Fruit fly (Drosophila melanogaster) whole organism, embryonic: ENCODE data around the gene CG31287.

Experiments used
- Atf6 ChIP-seq: fragments of 200-800 bp; sonication (Bioruptor generic); IDR thresholded peaks from 2 replicates; pipeline ENCODE4 v1.3.6; 2022; ENCODE audit warnings: missing biosample characterization, missing genetic modification characterization
- Bteb2 ChIP-seq: fragments of 200-800 bp; sonication (Bioruptor generic); optimal IDR thresholded peaks from 2 replicates; lab custom pipeline; 2016; ENCODE audit warnings: missing biosample characterization, missing genetic modification characterization
- CG10267 ChIP-seq: fragments of 200-800 bp; sonication (Bioruptor generic); optimal IDR thresholded peaks from 2 replicates; lab custom pipeline; 2018; ENCODE audit warnings: missing biosample characterization, mild to moderate bottlenecking, missing genetic modification characterization, moderate library complexity
- CG11560 ChIP-seq: fragments of 200-800 bp; sonication (Bioruptor generic); IDR thresholded peaks from 3 replicates; pipeline ENCODE4 v1.3.6; 2022; ENCODE audit warnings: missing biosample characterization, missing genetic modification characterization
- CG12769 ChIP-seq: fragments of 200-800 bp; sonication (Bioruptor generic); optimal IDR thresholded peaks from 2 replicates; lab custom pipeline; 2019; ENCODE audit warnings: missing biosample characterization, mild to moderate bottlenecking, missing genetic modification characterization, moderate library complexity
- CG2129 ChIP-seq: fragments of 200-800 bp; sonication (Bioruptor generic); IDR thresholded peaks from 2 replicates; pipeline ENCODE4 v1.3.6; 2022; ENCODE audit warnings: missing biosample characterization, missing genetic modification characterization; ENCODE audit not compliant: partially characterized antibody
- CG2889 ChIP-seq: fragments of 200-800 bp; sonication (Bioruptor generic); IDR thresholded peaks from 3 replicates; pipeline ENCODE4 v1.3.6; 2022; ENCODE audit warnings: missing biosample characterization, missing genetic modification characterization
- CG3838 ChIP-seq: fragments of 200-800 bp; sonication (Bioruptor generic); optimal IDR thresholded peaks from 3 replicates; lab custom pipeline; 2016; ENCODE audit warnings: missing biosample characterization, missing genetic modification characterization
- CG4360 ChIP-seq: fragments of 200-800 bp; sonication (Bioruptor generic); IDR thresholded peaks from 2 replicates; pipeline ENCODE4 v1.3.6; 2022; ENCODE audit warnings: missing biosample characterization, missing genetic modification characterization
- CG43689 ChIP-seq: fragments of 200-800 bp; sonication (Bioruptor generic); IDR thresholded peaks from 2 replicates; pipeline ENCODE4 v1.3.6; 2022; ENCODE audit warnings: missing biosample characterization, missing genetic modification characterization
- CG5180 ChIP-seq: fragments of 200-800 bp; sonication (Bioruptor generic); optimal IDR thresholded peaks from 3 replicates; lab custom pipeline; 2017; ENCODE audit warnings: missing biosample characterization, missing genetic modification characterization, mild to moderate bottlenecking, moderate library complexity, missing genetic modification reagents
- CG5953 ChIP-seq: fragments of 200-800 bp; sonication (Bioruptor generic); IDR thresholded peaks from 2 replicates; pipeline ENCODE4 v1.3.6; 2022; ENCODE audit warnings: missing biosample characterization, missing genetic modification characterization
- CG8281 ChIP-seq: fragments of 200-800 bp; sonication (Bioruptor generic); optimal IDR thresholded peaks from 2 replicates; lab custom pipeline; 2018; ENCODE audit warnings: missing biosample characterization, mild to moderate bottlenecking, missing genetic modification characterization, moderate library complexity
- Camta ChIP-seq: fragments of 200-800 bp; sonication (Bioruptor generic); optimal IDR thresholded peaks from 2 replicates; lab custom pipeline; 2016; ENCODE audit warnings: missing biosample characterization, missing genetic modification characterization
- Chrac-16 ChIP-seq: fragments of 200-800 bp; sonication (Bioruptor generic); optimal IDR thresholded peaks from 3 replicates; lab custom pipeline; 2016; ENCODE audit warnings: missing biosample characterization, missing genetic modification characterization
- E2f2 ChIP-seq: fragments of 200-800 bp; sonication (Bioruptor generic); IDR thresholded peaks from 2 replicates; pipeline ENCODE4 v1.3.6; 2022; ENCODE audit warnings: missing biosample characterization, missing genetic modification characterization
- H15 ChIP-seq: fragments of 200-800 bp; sonication (Bioruptor generic); IDR thresholded peaks from 3 replicates; pipeline ENCODE4 v1.3.6; 2022; ENCODE audit warnings: missing biosample characterization, missing genetic modification characterization
- HLH54F ChIP-seq: fragments of 200-800 bp; sonication (Bioruptor generic); optimal IDR thresholded peaks from 3 replicates; lab custom pipeline; 2016; ENCODE audit warnings: missing biosample characterization, missing genetic modification characterization
- MTF-1 ChIP-seq: fragments of 200-800 bp; sonication (Bioruptor generic); optimal IDR thresholded peaks from 2 replicates; lab custom pipeline; 2018; ENCODE audit warnings: missing biosample characterization, mild to moderate bottlenecking, missing genetic modification characterization, borderline replicate concordance
- Med ChIP-seq: fragments of 200-800 bp; sonication (Bioruptor generic); peaks from one replicate; lab custom pipeline; 2016; ENCODE audit warnings: missing biosample characterization, missing genetic modification characterization, mild to moderate bottlenecking, inconsistent platforms, moderate library complexity
- NFAT ChIP-seq: fragments of 200-800 bp; sonication (Bioruptor generic); IDR thresholded peaks from 2 replicates; pipeline ENCODE4 v1.3.6; 2022; ENCODE audit warnings: missing biosample characterization, missing genetic modification characterization
- Neu2 ChIP-seq: fragments of 200-800 bp; sonication (Bioruptor generic); optimal IDR thresholded peaks from 3 replicates; lab custom pipeline; 2016; ENCODE audit warnings: missing biosample characterization, missing genetic modification characterization, borderline replicate concordance
- Nf-YA ChIP-seq: fragments of 200-800 bp; sonication (Bioruptor generic); IDR thresholded peaks from 2 replicates; pipeline ENCODE4 v1.3.6; 2022; ENCODE audit warnings: missing biosample characterization, missing genetic modification characterization
- Rfx ChIP-seq: fragments of 200-800 bp; sonication (Bioruptor generic); IDR thresholded peaks from 2 replicates; pipeline ENCODE4 v1.3.6; 2022; ENCODE audit warnings: missing biosample characterization, missing genetic modification characterization
- Sox100B ChIP-seq: fragments of 200-800 bp; sonication (Bioruptor generic); optimal IDR thresholded peaks from 3 replicates; lab custom pipeline; 2018; ENCODE audit warnings: missing biosample characterization, mild to moderate bottlenecking, missing genetic modification characterization
- bigmax ChIP-seq: fragments of 200-800 bp; sonication (Bioruptor generic); optimal IDR thresholded peaks from 2 replicates; lab custom pipeline; 2018; ENCODE audit warnings: missing biosample characterization, mild to moderate bottlenecking, missing genetic modification characterization
- br ChIP-seq: fragments of >200 bp; optimal IDR thresholded peaks from 2 replicates; lab custom pipeline; 2017
- caup ChIP-seq: fragments of 200-800 bp; sonication (Bioruptor generic); optimal IDR thresholded peaks from 3 replicates; lab custom pipeline; 2017; ENCODE audit warnings: missing biosample characterization, mild to moderate bottlenecking, missing genetic modification characterization, moderate library complexity; ENCODE audit not compliant: severe bottlenecking
- crc ChIP-seq: fragments of 200-800 bp; sonication (Bioruptor generic); optimal IDR thresholded peaks from 2 replicates; lab custom pipeline; 2016; ENCODE audit warnings: missing biosample characterization, missing genetic modification characterization
- crol ChIP-seq: fragments of 200-800 bp; sonication (Bioruptor generic); IDR thresholded peaks from 2 replicates; pipeline ENCODE4 v1.3.6; 2022; ENCODE audit warnings: missing biosample characterization, missing genetic modification characterization
- gem ChIP-seq: fragments of 200-800 bp; sonication (Bioruptor generic); optimal IDR thresholded peaks from 2 replicates; lab custom pipeline; 2019; ENCODE audit warnings: missing biosample characterization, mild to moderate bottlenecking, missing genetic modification characterization, moderate library complexity
- gsb-n ChIP-seq: fragments of 200-800 bp; sonication (Bioruptor generic); optimal IDR thresholded peaks from 3 replicates; lab custom pipeline; 2018; ENCODE audit warnings: missing biosample characterization, mild to moderate bottlenecking, missing genetic modification characterization
- hb ChIP-seq: fragments of 200-800 bp; sonication (Bioruptor generic); IDR thresholded peaks from 3 replicates; pipeline ENCODE4 v1.3.6; 2022; ENCODE audit warnings: missing biosample characterization, missing genetic modification characterization; ENCODE audit not compliant: partially characterized antibody
- hth ChIP-seq: fragments of >200 bp; optimal IDR thresholded peaks from 2 replicates; lab custom pipeline; 2017; ENCODE audit warnings: inconsistent platforms
- kay ChIP-seq: fragments of 200-800 bp; sonication (Bioruptor generic); optimal IDR thresholded peaks from 2 replicates; lab custom pipeline; 2016; ENCODE audit warnings: missing biosample characterization, missing genetic modification characterization
- lbe ChIP-seq: fragments of 200-800 bp; sonication (Bioruptor generic); optimal IDR thresholded peaks from 2 replicates; lab custom pipeline; 2016; ENCODE audit warnings: missing biosample characterization, mild to moderate bottlenecking, missing genetic modification characterization
- lilli ChIP-seq: fragments of 200-800 bp; sonication (Bioruptor generic); optimal IDR thresholded peaks from 3 replicates; lab custom pipeline; 2016; ENCODE audit warnings: missing biosample characterization, missing genetic modification characterization
- nau ChIP-seq: fragments of 200-800 bp; sonication (Bioruptor generic); optimal IDR thresholded peaks from 3 replicates; lab custom pipeline; 2017; ENCODE audit warnings: missing biosample characterization, mild to moderate bottlenecking, missing genetic modification characterization, missing genetic modification reagents
- nerfin-1 ChIP-seq: fragments of 200-800 bp; sonication (Bioruptor generic); optimal IDR thresholded peaks from 3 replicates; lab custom pipeline; 2019; ENCODE audit warnings: missing biosample characterization, mild to moderate bottlenecking, missing genetic modification characterization, moderate library complexity
- pb ChIP-seq: fragments of 200-800 bp; sonication (Bioruptor generic); optimal IDR thresholded peaks from 3 replicates; lab custom pipeline; 2016; ENCODE audit warnings: missing biosample characterization, missing genetic modification characterization
- sc ChIP-seq, 3 experiments: fragments of >200 bp in 2 of 3; fragments of 200-800 bp in 1 of 3; sonication (Bioruptor generic) in 1 of 3; optimal IDR thresholded peaks; 2 replicates in 2 of 3; 3 replicates in 1 of 3; lab custom pipeline; 2017; ENCODE audit warnings: mild to moderate bottlenecking in 1 of 3, missing biosample characterization in 1 of 3, missing genetic modification characterization in 1 of 3, missing genetic modification reagents in 1 of 3
- so ChIP-seq: fragments of 200-800 bp; sonication (Bioruptor generic); IDR thresholded peaks from 3 replicates; pipeline ENCODE4 v1.3.6; 2022; ENCODE audit warnings: missing biosample characterization, missing genetic modification characterization
- sr ChIP-seq: fragments of 200-800 bp; sonication (Bioruptor generic); IDR thresholded peaks from 3 replicates; pipeline ENCODE4 v1.3.6; 2022; ENCODE audit warnings: missing biosample characterization, missing genetic modification characterization
- ssp ChIP-seq: fragments of 200-800 bp; sonication (Bioruptor generic); IDR thresholded peaks from 2 replicates; pipeline ENCODE4 v1.3.6; 2022; ENCODE audit warnings: missing biosample characterization, missing genetic modification characterization
- tll ChIP-seq, 2 experiments: fragments of 200-800 bp in 1 of 2; fragments of >200 bp in 1 of 2; sonication (Bioruptor generic) in 1 of 2; optimal IDR thresholded peaks; 2 replicates each; lab custom pipeline; 2017 to 2019; ENCODE audit warnings: missing biosample characterization in 2 of 2, missing genetic modification characterization in 2 of 2, mild to moderate bottlenecking in 1 of 2, moderate library complexity in 1 of 2
- tna ChIP-seq: fragments of 200-800 bp; sonication (Bioruptor generic); IDR thresholded peaks from 2 replicates; pipeline ENCODE4 v1.3.6; 2022; ENCODE audit warnings: missing biosample characterization, missing genetic modification characterization; ENCODE audit not compliant: partially characterized antibody
- trem ChIP-seq: fragments of 200-800 bp; optimal IDR thresholded peaks from 3 replicates; lab custom pipeline; 2019; ENCODE audit warnings: missing biosample characterization, mild to moderate bottlenecking, missing genetic modification characterization, moderate library complexity
- wdn ChIP-seq: fragments of 200-800 bp; sonication (Bioruptor generic); IDR thresholded peaks from 2 replicates; pipeline ENCODE4 v1.3.6; 2022; ENCODE audit warnings: missing biosample characterization, missing genetic modification characterization
- zen2 ChIP-seq: fragments of 200-800 bp; sonication (Bioruptor generic); IDR thresholded peaks from 3 replicates; pipeline ENCODE4 v1.3.6; 2022; ENCODE audit warnings: missing biosample characterization, missing genetic modification characterization; ENCODE audit not compliant: partially characterized antibody

The CG31287 gene

dm6 chr3R:16231385-16232307, 28.5 kb downstream of the CG31287 start (continued):
- peak; percentile 86 for TF ChIP-seq gem
- no peak for TF ChIP-seq CG2129
- TF ChIP-seq sr, result no peak
- no peak for TF ChIP-seq CG4360 (GFP tag; lab: Robert Waterston, UW)
- peak; percentile 64 for TF ChIP-seq CG10267
- no peak for TF ChIP-seq MTF-1
- peak; percentile 23 for TF ChIP-seq kay (GFP tag; lab: Kevin White, UChicago)
- no peak for TF ChIP-seq wdn
- TF ChIP-seq hth (lab: Kevin White, UChicago), result no peak
- no peak for TF ChIP-seq Neu2
- no peak for TF ChIP-seq Atf6 (GFP tag; lab: Robert Waterston, UW)
- peak; percentile 64 for TF ChIP-seq nerfin-1 (tag; lab: Kevin White, UChicago)
- TF ChIP-seq CG8281 (tag; lab: Kevin White, UChicago), result peak; percentile 43
- TF ChIP-seq nau (GFP tag; lab: Kevin White, UChicago), result peak; percentile 69
- peak; percentile 84 for TF ChIP-seq Sox100B (GFP tag; lab: Kevin White, UChicago)
- peak; percentile 76 for TF ChIP-seq HLH54F (GFP tag; lab: Kevin White, UChicago)
- no peak for TF ChIP-seq CG43689 (GFP tag; lab: Robert Waterston, UW)
- TF ChIP-seq zen2 (GFP tag; lab: Robert Waterston, UW), result no peak
- peak; percentile 45 for TF ChIP-seq trem
- TF ChIP-seq pb (GFP tag; lab: Kevin White, UChicago), result peak; percentile 43
- TF ChIP-seq Rfx, result no peak
- TF ChIP-seq Chrac-16 (GFP tag; lab: Kevin White, UChicago), result peak; percentile 75
- TF ChIP-seq br (lab: Kevin White, UChicago), result no peak
- TF ChIP-seq NFAT (GFP tag; lab: Robert Waterston, UW), result no peak
- peak; percentile 79 for TF ChIP-seq Camta (GFP tag; lab: Kevin White, UChicago)
- peak; percentile 35 for TF ChIP-seq CG3838 (GFP tag; lab: Kevin White, UChicago)
- no peak for TF ChIP-seq crol
- TF ChIP-seq tll (GFP tag; optimal IDR thresholded peaks at IDR 0.05; lab: Kevin White, UChicago), result peak; percentile 13 to 39
- no peak for TF ChIP-seq tna (GFP tag; lab: Robert Waterston, UW)
- TF ChIP-seq CG12769 (tag; lab: Kevin White, UChicago), result peak; percentile 39
- no peak for TF ChIP-seq bigmax (GFP tag; lab: Kevin White, UChicago)
- TF ChIP-seq sc (optimal IDR thresholded peaks at IDR 0.05; lab: Kevin White, UChicago), result no peak
- peak; percentile 75 for TF ChIP-seq sc (GFP tag; optimal IDR thresholded peaks at IDR 0.05; lab: Kevin White, UChicago)
- TF ChIP-seq lilli, result peak; percentile 79
- peak; percentile 64 for TF ChIP-seq caup (GFP tag; lab: Kevin White, UChicago)
- TF ChIP-seq lbe, result peak; percentile 19
- TF ChIP-seq ssp (GFP tag; lab: Robert Waterston, UW), result no peak
- TF ChIP-seq Nf-YA, result no peak
- TF ChIP-seq CG5180 (GFP tag; lab: Kevin White, UChicago), result peak; percentile 66
- TF ChIP-seq H15 (GFP tag; lab: Robert Waterston, UW), result no peak
- peak; percentile 17 for TF ChIP-seq Bteb2 (GFP tag; lab: Kevin White, UChicago)
- peak; percentile 93 for TF ChIP-seq Med
- TF ChIP-seq CG2889 (GFP tag; lab: Robert Waterston, UW), result no peak
- TF ChIP-seq CG11560, result no peak
- TF ChIP-seq crc (GFP tag; lab: Kevin White, UChicago), result peak; percentile 49
- TF ChIP-seq E2f2 (GFP tag; lab: Robert Waterston, UW), result no peak
- no peak for TF ChIP-seq CG5953
- no peak for TF ChIP-seq so (GFP tag; lab: Robert Waterston, UW)
- TF ChIP-seq gsb-n, result peak; percentile 52
- TF ChIP-seq hb, result no peak
